Fruit fly (Drosophila melanogaster): Measurements from ENCODE around the gene CG8003.

dm6 chr3L:10679711-10680154 lies 18.5 kb downstream of the CG8003 start:
- TF ChIP-seq CG34367 (tag; optimal IDR thresholded peaks at IDR 0.05): no peak
- no peak for TF ChIP-seq Snoo (tag; optimal IDR thresholded peaks at IDR 0.05)
- TF ChIP-seq CG4496 (GFP tag; IDR thresholded peaks at IDR 0.05): peak; percentile 63; the same call in 2 of the 3 replicates
- no peak for TF ChIP-seq fd96Ca (GFP tag; IDR thresholded peaks at IDR 0.05)
- peak; percentile 69 for TF ChIP-seq CG32121 (GFP tag; IDR thresholded peaks at IDR 0.05)
- no peak for TF ChIP-seq D1 (tag; optimal IDR thresholded peaks at IDR 0.05)
- TF ChIP-seq EcR (GFP tag; optimal IDR thresholded peaks at IDR 0.05): peak; percentile 46
- TF ChIP-seq CG9948 (tag; optimal IDR thresholded peaks at IDR 0.05): peak; percentile 22
- TF ChIP-seq CG8159 (tag; optimal IDR thresholded peaks at IDR 0.05): peak; percentile 29
- TF ChIP-seq Pif1A (GFP tag; optimal IDR thresholded peaks at IDR 0.05): peak; percentile 36
- TF ChIP-seq CG10348 (GFP tag; IDR thresholded peaks at IDR 0.05): no peak
- 0 out of 2 replicates have a peak, but pooled peaks have one; percentile 40 for TF ChIP-seq CG12605 (GFP tag; IDR thresholded peaks at IDR 0.05)
- TF ChIP-seq Ets98B (GFP tag; IDR thresholded peaks at IDR 0.05): peak; percentile 51; the same call in 1 of the 2 replicates
- TF ChIP-seq CG17806 (tag; optimal IDR thresholded peaks at IDR 0.05): peak; percentile 29

Measured in whole organism, pupa.